Worm (Caenorhabditis elegans) whole organism, L4/young adult: Measurements from ENCODE around the gene heh-1.

Experiments used
- W03F9.2 ChIP-seq: fragments of 150-350 bp; optimal IDR thresholded peaks from 2 replicates; lab custom pipeline; 2014; ENCODE audit warnings: missing biosample characterization, missing genetic modification characterization
- dao-5 ChIP-seq: sonication (generic microtip); optimal IDR thresholded peaks from 2 replicates; lab custom pipeline; 2016; ENCODE audit warnings: missing genotype, missing genetic modification characterization, moderate library complexity, missing compliant biosample characterization
- him-1 ChIP-seq: sonication (generic microtip); optimal IDR thresholded peaks from 2 replicates; lab custom pipeline; 2016; ENCODE audit warnings: missing genotype, missing genetic modification reagents, missing genetic modification characterization, missing compliant biosample characterization

heh-1 gene

DNA sequence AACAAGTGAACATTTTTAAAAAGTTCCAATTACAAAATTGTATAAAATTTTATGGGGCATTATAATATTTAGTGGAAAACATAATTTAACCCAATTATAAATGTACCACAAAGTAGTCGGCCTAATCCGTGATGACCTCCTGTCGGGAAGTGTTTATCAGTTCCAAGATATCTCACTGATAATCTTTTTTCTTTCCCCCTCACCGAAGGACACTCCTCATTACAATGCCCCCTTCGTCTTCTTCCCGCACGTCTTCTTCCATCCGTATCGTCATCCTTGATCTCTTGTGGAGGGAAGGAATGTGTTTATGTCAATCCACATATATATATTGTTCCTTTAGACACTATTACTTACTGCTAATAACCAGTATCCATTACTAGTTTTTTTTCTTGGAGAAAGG lies 34.0 kb downstream of the heh-1 start, which contains the start of gene R148.5:
R148.5 (plus strand) TSS at position 331 of the 400 bp plus-strand sequence.
- no peak for TF ChIP-seq him-1 (tag; lab: Kevin White, UChicago)
- no peak for TF ChIP-seq dao-5 (tag; lab: Kevin White, UChicago)
- no peak for TF ChIP-seq W03F9.2 (tag; lab: Kevin White, UChicago)

- TF ChIP-seq dao-5 (tag; lab: Kevin White, UChicago) (no peak), W03F9.2 (tag; lab: Kevin White, UChicago) (no peak)
These were observed 35.9 kb downstream of the heh-1 start for ce11 chrIII:3163448-3163847.

- no peak for TF ChIP-seq dao-5 (tag; lab: Kevin White, UChicago)
- no peak for TF ChIP-seq W03F9.2 (tag; lab: Kevin White, UChicago)
- no peak for TF ChIP-seq him-1 (tag; lab: Kevin White, UChicago)
These were observed 37.7 kb downstream of the heh-1 start for ce11 chrIII:3161600-3161999.

DNA sequence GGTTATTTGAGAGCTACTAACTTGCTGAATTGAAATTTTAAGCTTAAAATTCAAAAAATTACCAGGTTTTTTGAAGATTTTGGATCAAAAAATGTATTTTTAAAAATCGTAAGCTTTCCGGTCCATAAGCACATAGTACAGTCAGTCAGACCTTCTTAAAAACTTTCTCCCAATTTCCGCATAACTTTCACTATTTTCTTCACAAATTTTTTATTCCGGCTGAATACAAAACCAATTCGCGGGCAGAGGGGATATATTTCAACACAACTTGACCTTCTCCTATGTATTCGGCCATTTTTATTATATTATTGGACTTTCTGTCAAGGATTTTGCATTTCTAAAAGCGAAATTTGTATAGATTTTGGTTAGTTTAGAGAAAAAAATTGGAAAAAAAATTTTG lies 38.8 kb downstream of the heh-1 start:
- no peak for TF ChIP-seq him-1 (tag; lab: Kevin White, UChicago)

DNA sequence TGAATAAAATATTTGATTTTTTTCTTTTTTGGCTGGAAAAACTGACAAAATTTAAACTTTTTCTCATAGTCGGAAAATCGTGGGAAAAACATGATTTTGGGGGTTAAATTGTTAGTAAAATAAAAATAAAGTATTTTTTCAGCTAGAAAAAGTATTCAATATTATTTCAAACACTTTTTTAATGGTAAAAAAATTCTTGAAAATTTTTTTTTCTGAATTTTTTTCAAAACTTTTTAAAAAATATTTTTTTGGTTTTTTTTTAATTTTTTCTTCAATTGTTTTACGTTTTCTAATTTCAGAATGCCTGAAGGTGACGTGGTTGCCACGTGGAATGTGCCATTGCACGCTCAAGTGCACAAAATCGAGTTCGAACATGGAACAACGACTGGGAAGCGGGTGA lies 44.3 kb downstream of the heh-1 start, which contains the start of gene C44B11.1:
C44B11.1 (plus strand) TSS at position 301 of the 400 bp plus-strand sequence.
- TF ChIP-seq dao-5 (tag; lab: Kevin White, UChicago) (no peak), W03F9.2 (tag; lab: Kevin White, UChicago) (no peak), him-1 (tag; lab: Kevin White, UChicago) (no peak)

DNA sequence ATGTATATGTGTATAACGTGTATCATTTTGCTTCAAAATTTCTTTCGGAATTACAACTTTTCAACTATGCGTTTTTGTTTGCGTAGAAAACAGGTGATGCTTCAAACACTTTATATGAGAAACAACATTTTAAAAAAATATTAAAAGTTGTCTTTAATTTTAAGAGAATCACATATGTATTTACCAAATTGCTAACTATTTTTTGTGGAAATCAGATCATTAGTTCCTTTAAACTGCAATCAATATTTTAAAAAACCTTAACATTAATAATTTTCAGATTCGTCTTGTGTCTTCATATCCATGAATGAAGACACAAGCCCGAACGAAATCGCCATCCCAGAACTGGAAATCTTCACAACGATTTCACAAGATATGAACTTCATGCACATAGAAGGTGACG lies 46.5 kb downstream of the heh-1 start, which contains the start of gene C44B11.6:
C44B11.6 (plus strand) TSS at position 301 of the 400 bp plus-strand sequence.
- TF ChIP-seq W03F9.2 (tag; lab: Kevin White, UChicago) (no peak), dao-5 (tag; lab: Kevin White, UChicago) (no peak), him-1 (tag; lab: Kevin White, UChicago) (no peak)
